Worm (Caenorhabditis elegans) whole organism, L4 larva: Measurements from ENCODE around the gene F43C1.5.

Source experiments
- F10B5.3 ChIP-seq: sonication (generic microtip); optimal IDR thresholded peaks from 2 replicates; lab custom pipeline; 2016; ENCODE audit warnings: mild to moderate bottlenecking, missing genetic modification characterization, missing compliant biosample characterization
- F37D6.2 ChIP-seq: sonication (generic microtip); optimal IDR thresholded peaks from 2 replicates; lab custom pipeline; 2016; ENCODE audit warnings: mild to moderate bottlenecking, missing genetic modification characterization, missing compliant biosample characterization
- F44E2.7 ChIP-seq: fragments of 200-800 bp; sonication (Bioruptor generic); IDR thresholded peaks from 2 replicates; pipeline ENCODE4 v2.1.2; 2022; ENCODE audit warnings: missing genetic modification characterization, missing compliant biosample characterization
- F49E8.2 ChIP-seq: sonication (generic microtip); optimal IDR thresholded peaks from 2 replicates; lab custom pipeline; 2016; ENCODE audit warnings: missing compliant biosample characterization, mild to moderate bottlenecking, missing genetic modification characterization, borderline replicate concordance
- R02D3.7 ChIP-seq: fragments of 150-350 bp; sonication (generic microtip); optimal IDR thresholded peaks from 3 replicates; lab custom pipeline; 2014; ENCODE audit warnings: missing biosample characterization, missing genetic modification characterization
- T26A8.4 ChIP-seq: fragments of 200-800 bp; sonication (Bioruptor generic); IDR thresholded peaks from 2 replicates; pipeline ENCODE4 v1.3.6; 2022; ENCODE audit warnings: missing genetic modification characterization, missing compliant biosample characterization
- Y48G9A.11 ChIP-seq: fragments of 200-800 bp; sonication (Bioruptor generic); IDR thresholded peaks from 2 replicates; pipeline ENCODE4 v1.3.6; 2022; ENCODE audit warnings: missing genetic modification reagents, missing genetic modification characterization, missing compliant biosample characterization
- ZK337.2 ChIP-seq: fragments of 200-800 bp; sonication (Bioruptor generic); IDR thresholded peaks from 2 replicates; pipeline ENCODE4 v1.3.6; 2022; ENCODE audit warnings: missing genetic modification reagents, missing genetic modification characterization, missing compliant biosample characterization
- aha-1 ChIP-seq: fragments of 150-350 bp; peaks from one replicate; lab custom pipeline; 2014; ENCODE audit warnings: missing biosample characterization, missing genetic modification characterization
- aly-2 ChIP-seq: sonication (generic microtip); optimal IDR thresholded peaks from 2 replicates; lab custom pipeline; 2018; ENCODE audit warnings: missing biosample characterization, missing genetic modification characterization
- arid-1 ChIP-seq: fragments of 200-800 bp; sonication (Bioruptor generic); conservative IDR thresholded peaks from 2 replicates; pipeline ENCODE4 v1.3.6; 2022; ENCODE audit warnings: missing genetic modification reagents, missing genetic modification characterization, missing compliant biosample characterization
- ceh-20 ChIP-seq: fragments of 200-800 bp; sonication (Bioruptor generic); IDR thresholded peaks from 2 replicates; pipeline ENCODE4 v1.3.6; 2022; ENCODE audit warnings: missing genetic modification reagents, missing genetic modification characterization, missing compliant biosample characterization
- ceh-28 ChIP-seq: fragments of 150-350 bp; optimal IDR thresholded peaks from 2 replicates; lab custom pipeline; 2014; ENCODE audit warnings: missing biosample characterization, missing genetic modification reagents, missing genetic modification characterization
- ceh-32 ChIP-seq: sonication (generic microtip); optimal IDR thresholded peaks from 2 replicates; lab custom pipeline; 2016; ENCODE audit warnings: mild to moderate bottlenecking, missing genetic modification characterization, missing compliant biosample characterization; ENCODE audit not compliant: poor library complexity
- daf-16 ChIP-seq, 3 experiments: sonication (generic microtip); optimal IDR thresholded peaks; 2 replicates each; lab custom pipeline; 2016 to 2017; ENCODE audit warnings: missing genetic modification characterization in 3 of 3, missing genetic modification reagents in 3 of 3, mild to moderate bottlenecking in 2 of 3, missing compliant biosample characterization in 2 of 3, missing biosample characterization in 1 of 3, moderate library complexity in 1 of 3
- dmd-6 ChIP-seq: fragments of 200-800 bp; sonication (Bioruptor generic); IDR thresholded peaks from 2 replicates; pipeline ENCODE4 v1.3.6; 2022; ENCODE audit warnings: missing genetic modification reagents, missing genetic modification characterization, missing compliant biosample characterization
- dmd-9 ChIP-seq: fragments of 200-800 bp; sonication (Bioruptor generic); IDR thresholded peaks from 2 replicates; pipeline ENCODE4 v1.3.6; 2022; ENCODE audit warnings: missing genetic modification reagents, missing genetic modification characterization, missing compliant biosample characterization
- duxl-1 ChIP-seq: sonication (generic microtip); optimal IDR thresholded peaks from 2 replicates; lab custom pipeline; 2016; ENCODE audit warnings: mild to moderate bottlenecking, missing genetic modification characterization, moderate library complexity, missing compliant biosample characterization; ENCODE audit not compliant: poor library complexity
- dve-1 ChIP-seq: sonication (generic microtip); optimal IDR thresholded peaks from 2 replicates; lab custom pipeline; 2017; ENCODE audit warnings: antibody characterized with exemption, mild to moderate bottlenecking, missing genetic modification characterization, missing compliant biosample characterization; ENCODE audit not compliant: insufficient read depth
- egl-27 ChIP-seq: sonication (generic microtip); optimal IDR thresholded peaks from 3 replicates; lab custom pipeline; 2017; ENCODE audit warnings: missing biosample characterization, missing genetic modification reagents, missing genetic modification characterization
- egl-43 ChIP-seq: fragments of 200-800 bp; sonication (Bioruptor generic); IDR thresholded peaks from 2 replicates; pipeline ENCODE4 v1.3.6; 2022; ENCODE audit warnings: missing genetic modification reagents, missing genetic modification characterization, missing compliant biosample characterization
- fkh-10 ChIP-seq: fragments of 150-350 bp; optimal IDR thresholded peaks from 2 replicates; lab custom pipeline; 2014; ENCODE audit warnings: missing biosample characterization, missing genetic modification reagents, missing genetic modification characterization
- hif-1 ChIP-seq, 2 experiments: sonication (generic microtip); optimal IDR thresholded peaks; 2 replicates each; lab custom pipeline; 2016 to 2017; ENCODE audit warnings: missing compliant biosample characterization in 2 of 2, missing genetic modification characterization in 2 of 2, missing genetic modification reagents in 2 of 2, missing genotype in 2 of 2, mild to moderate bottlenecking in 1 of 2
- hlh-30 ChIP-seq: sonication (generic microtip); optimal IDR thresholded peaks from 2 replicates; lab custom pipeline; 2017; ENCODE audit warnings: antibody characterized with exemption, mild to moderate bottlenecking, missing genetic modification characterization, missing compliant biosample characterization; ENCODE audit not compliant: insufficient read depth
- lin-1 ChIP-seq: fragments of 200-800 bp; sonication (Bioruptor generic); IDR thresholded peaks from 2 replicates; pipeline ENCODE4 v1.3.6; 2022; ENCODE audit warnings: missing genetic modification reagents, missing genetic modification characterization, missing compliant biosample characterization
- lin-15B ChIP-seq: fragments of 150-350 bp; sonication (generic microtip); optimal IDR thresholded peaks from 3 replicates; lab custom pipeline; 2014; ENCODE audit warnings: missing biosample characterization, missing genetic modification characterization
- lin-29 ChIP-seq: fragments of 200-800 bp; sonication (Bioruptor generic); IDR thresholded peaks from 2 replicates; pipeline ENCODE4 v1.3.6; 2022; ENCODE audit warnings: missing genetic modification reagents, missing genetic modification characterization, missing compliant biosample characterization
- lin-38 ChIP-seq: fragments of 200-800 bp; sonication (Bioruptor generic); IDR thresholded peaks from 2 replicates; pipeline ENCODE4 v1.3.6; 2022; ENCODE audit warnings: missing genetic modification reagents, missing genetic modification characterization, missing compliant biosample characterization
- madf-5 ChIP-seq, 2 experiments: fragments of 200-800 bp; sonication (Bioruptor generic); IDR thresholded peaks; 2 replicates each; pipeline ENCODE4 v1.3.6; 2022; ENCODE audit warnings: missing compliant biosample characterization in 2 of 2, missing genetic modification characterization in 2 of 2
- madf-9 ChIP-seq: fragments of 200-800 bp; sonication (Bioruptor generic); conservative IDR thresholded peaks from 2 replicates; pipeline ENCODE4 v1.3.6; 2022; ENCODE audit warnings: missing genetic modification reagents, missing genetic modification characterization, missing compliant biosample characterization
- mdl-1 ChIP-seq, 2 experiments: fragments of 150-350 bp in 1 of 2; sonication (generic microtip) in 1 of 2; optimal IDR thresholded peaks; 2 replicates each; lab custom pipeline; 2014 to 2017; ENCODE audit warnings: missing biosample characterization in 2 of 2, missing genetic modification characterization in 2 of 2
- mep-1 ChIP-seq: fragments of 150-350 bp; sonication (generic microtip); optimal IDR thresholded peaks from 3 replicates; lab custom pipeline; 2014; ENCODE audit warnings: missing biosample characterization, missing genetic modification characterization
- mes-2 ChIP-seq: sonication (generic microtip); optimal IDR thresholded peaks from 2 replicates; lab custom pipeline; 2016; ENCODE audit warnings: missing genotype, mild to moderate bottlenecking, missing genetic modification characterization, missing compliant biosample characterization; ENCODE audit not compliant: poor library complexity, severe bottlenecking
- mxl-3 ChIP-seq: fragments of 200-800 bp; sonication (Bioruptor generic); optimal IDR thresholded peaks from 2 replicates; lab custom pipeline; 2018; ENCODE audit warnings: mild to moderate bottlenecking, missing genetic modification characterization, missing compliant biosample characterization
- nhr-237 ChIP-seq: sonication (generic microtip); optimal IDR thresholded peaks from 2 replicates; lab custom pipeline; 2017; ENCODE audit warnings: missing biosample characterization, missing genetic modification characterization
- nhr-28 ChIP-seq: fragments of 150-350 bp; optimal IDR thresholded peaks from 2 replicates; lab custom pipeline; 2014; ENCODE audit warnings: missing biosample characterization, missing genetic modification characterization
- nhr-41 ChIP-seq: fragments of 200-800 bp; sonication (Bioruptor generic); IDR thresholded peaks from 2 replicates; pipeline ENCODE4 v1.3.6; 2022; ENCODE audit warnings: missing genetic modification reagents, missing genetic modification characterization, missing compliant biosample characterization
- nhr-76 ChIP-seq: fragments of 150-350 bp; optimal IDR thresholded peaks from 2 replicates; lab custom pipeline; 2014; ENCODE audit warnings: missing biosample characterization, missing genetic modification characterization
- nhr-77 ChIP-seq: fragments of 150-350 bp; optimal IDR thresholded peaks from 2 replicates; lab custom pipeline; 2014; ENCODE audit warnings: missing biosample characterization, missing genetic modification characterization
- rbr-2 ChIP-seq: sonication (generic microtip); optimal IDR thresholded peaks from 2 replicates; lab custom pipeline; 2016; ENCODE audit warnings: missing genotype, missing genetic modification characterization, missing compliant biosample characterization
- saeg-2 ChIP-seq: fragments of 200-800 bp; sonication (Bioruptor generic); IDR thresholded peaks from 2 replicates; pipeline ENCODE4 v1.3.6; 2022; ENCODE audit warnings: missing genetic modification reagents, missing genetic modification characterization, missing compliant biosample characterization
- set-16 ChIP-seq: fragments of 200-800 bp; sonication (Bioruptor generic); IDR thresholded peaks from 2 replicates; pipeline ENCODE4 v1.3.6; 2022; ENCODE audit warnings: missing genetic modification reagents, missing genetic modification characterization, missing compliant biosample characterization
- snpc-1.2 ChIP-seq: fragments of 200-800 bp; sonication (Bioruptor generic); IDR thresholded peaks from 2 replicates; pipeline ENCODE4 v1.3.6; 2022; ENCODE audit warnings: missing genetic modification reagents, missing genetic modification characterization, missing compliant biosample characterization
- spr-1 ChIP-seq: sonication (generic microtip); optimal IDR thresholded peaks from 2 replicates; lab custom pipeline; 2016; ENCODE audit warnings: mild to moderate bottlenecking, missing genetic modification characterization, missing compliant biosample characterization
- tag-97 ChIP-seq: fragments of 200-800 bp; sonication (Bioruptor generic); IDR thresholded peaks from 2 replicates; pipeline ENCODE4 v1.3.6; 2022; ENCODE audit warnings: missing genetic modification characterization, missing compliant biosample characterization
- tra-1 ChIP-seq: fragments of 200-800 bp; sonication (Bioruptor generic); IDR thresholded peaks from 2 replicates; pipeline ENCODE4 v1.3.6; 2022; ENCODE audit warnings: missing genetic modification reagents, missing genetic modification characterization, missing compliant biosample characterization
- unc-130 ChIP-seq: sonication (generic microtip); optimal IDR thresholded peaks from 2 replicates; lab custom pipeline; 2016; ENCODE audit warnings: missing genetic modification reagents, missing genetic modification characterization, missing compliant biosample characterization
- zfp-3 ChIP-seq: fragments of 200-800 bp; sonication (Bioruptor generic); conservative IDR thresholded peaks from 2 replicates; pipeline ENCODE4 v1.3.6; 2022; ENCODE audit warnings: missing genetic modification reagents, missing genetic modification characterization, missing compliant biosample characterization
- ztf-11 ChIP-seq: fragments of 150-350 bp; optimal IDR thresholded peaks from 2 replicates; lab custom pipeline; 2014; ENCODE audit warnings: missing biosample characterization, missing genetic modification characterization
- ztf-7 ChIP-seq: fragments of 150-350 bp; optimal IDR thresholded peaks from 2 replicates; lab custom pipeline; 2014; ENCODE audit warnings: missing biosample characterization, missing genetic modification characterization

The F43C1.5 gene

DNA sequence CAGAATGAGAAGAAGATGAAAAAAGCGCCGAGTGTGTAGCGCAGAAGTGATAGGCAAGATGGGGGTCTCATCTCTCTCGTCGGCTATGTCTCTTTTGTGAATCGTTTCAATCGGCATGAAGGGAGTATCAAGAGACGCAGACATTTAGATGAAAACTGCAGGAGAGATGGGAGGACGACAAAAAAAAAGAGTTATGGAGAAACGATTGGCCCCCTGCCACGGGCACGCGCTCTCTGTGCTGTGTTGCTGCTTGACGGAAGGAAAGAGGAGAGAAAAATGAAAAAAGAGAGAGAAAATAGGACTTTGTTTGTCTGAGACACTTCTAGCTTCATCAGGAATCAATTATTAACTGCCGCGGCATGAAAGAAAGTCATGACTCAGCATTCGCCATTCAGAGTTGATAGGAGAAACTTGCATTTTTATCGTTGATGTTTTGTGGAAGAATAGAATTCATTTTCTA, 5.2 kb upstream of the F43C1.5 start (continued):
- TF ChIP-seq ceh-28 (tag; lab: Kevin White, UChicago) (no peak), mxl-3 (GFP tag; lab: Kevin White, UChicago) (peak; percentile 80), nhr-237 (tag; lab: Kevin White, UChicago) (no peak), rbr-2 (tag; lab: Kevin White, UChicago) (peak; percentile 89), dve-1 (peak; percentile 90), set-16 (peak; percentile 60), mes-2 (tag; lab: Kevin White, UChicago) (peak; percentile 80), tra-1 (GFP tag; lab: Robert Waterston, UW) (peak; percentile 72; the same call in 1 of the 2 replicates), F44E2.7 (GFP tag; lab: Robert Waterston, UW) (no peak), T26A8.4 (GFP tag; lab: Robert Waterston, UW) (peak; percentile 57), nhr-77 (peak; percentile 79), egl-43 (peak; percentile 72), snpc-1.2 (GFP tag; lab: Robert Waterston, UW) (no peak), hif-1 (tag; optimal IDR thresholded peaks at IDR 0.05; lab: Kevin White, UChicago) (peak in 1 of 2 experiments; percentile 87), mdl-1 (tag; optimal IDR thresholded peaks at IDR 0.05; lab: Kevin White, UChicago) (peak; percentile 43 to 95), tag-97 (GFP tag; lab: Robert Waterston, UW) (no peak), Y48G9A.11 (no peak), spr-1 (peak; percentile 36), mep-1 (peak; percentile 93), lin-15B (tag; lab: Kevin White, UChicago) (no peak), dmd-6 (GFP tag; lab: Robert Waterston, UW) (peak; percentile 89), zfp-3 (GFP tag; lab: Robert Waterston, UW) (no peak), aha-1 (tag; lab: Kevin White, UChicago) (peak; percentile 98), nhr-28 (tag; lab: Kevin White, UChicago) (peak; percentile 91), F10B5.3 (tag; lab: Kevin White, UChicago) (peak; percentile 7), ceh-20 (peak; percentile 91), madf-9 (GFP tag; lab: Robert Waterston, UW) (peak; percentile 43; the same call in 1 of the 2 replicates), nhr-41 (GFP tag; lab: Robert Waterston, UW) (no peak), lin-1 (GFP tag; lab: Robert Waterston, UW) (no peak), daf-16 (GFP tag; optimal IDR thresholded peaks at IDR 0.05; lab: Kevin White, UChicago) (peak; percentile 13 to 73), daf-16 (tag; optimal IDR thresholded peaks at IDR 0.05; lab: Kevin White, UChicago) (peak; percentile 76), hlh-30 (tag; lab: Kevin White, UChicago) (peak; percentile 91), nhr-76 (tag; lab: Kevin White, UChicago) (no peak), dmd-9 (0 out of 2 replicates have a peak, but pooled peaks have one; percentile 45), lin-38 (GFP tag; lab: Robert Waterston, UW) (peak; percentile 48), madf-5 (GFP tag; IDR thresholded peaks at IDR 0.05; lab: Robert Waterston, UW) (no peak), ZK337.2 (GFP tag; lab: Robert Waterston, UW) (no peak), R02D3.7 (tag; lab: Kevin White, UChicago) (no peak), lin-29 (GFP tag; lab: Robert Waterston, UW) (no peak), ztf-11 (tag; lab: Kevin White, UChicago) (no peak), fkh-10 (GFP tag; lab: Kevin White, UChicago) (peak; percentile 72), F49E8.2 (tag; lab: Kevin White, UChicago) (no peak), duxl-1 (tag; lab: Kevin White, UChicago) (no peak), aly-2 (no peak), unc-130 (GFP tag; lab: Kevin White, UChicago) (no peak), saeg-2 (GFP tag; lab: Robert Waterston, UW) (no peak), ztf-7 (peak; percentile 39), arid-1 (GFP tag; lab: Robert Waterston, UW) (peak; percentile 72), F37D6.2 (tag; lab: Kevin White, UChicago) (peak; percentile 65), ceh-32 (tag; lab: Kevin White, UChicago) (peak; percentile 50), egl-27 (tag; lab: Kevin White, UChicago) (no peak)
